Worm (Caenorhabditis elegans): ENCODE measurements around the gene T28H10.1.

DNA sequence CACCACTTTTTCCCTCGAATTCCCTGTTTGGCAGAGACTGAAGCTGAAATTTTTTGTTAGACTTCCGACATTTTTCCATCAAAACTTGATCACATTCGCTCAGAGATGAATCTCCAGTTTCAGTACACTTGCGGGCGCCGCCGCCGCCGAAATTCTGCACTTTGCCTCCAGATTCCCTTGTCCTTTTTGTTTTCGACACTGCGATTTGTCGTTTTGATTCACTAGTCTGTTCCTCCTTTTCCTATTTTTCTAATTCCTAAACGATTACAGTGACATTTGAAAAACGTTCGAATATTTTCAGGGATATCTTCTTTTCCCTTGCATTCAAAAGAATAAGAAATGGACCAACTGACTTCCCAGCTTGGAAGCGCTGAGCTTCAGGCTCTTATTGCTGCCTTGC lies 37.1 kb downstream of the T28H10.1 start, which contains the start of gene F45D3.2:
- TF ChIP-seq lsy-12 (tag; optimal IDR thresholded peaks at IDR 0.05) (no peak), elt-2 (tag; optimal IDR thresholded peaks at IDR 0.05) (no peak), unc-62 (GFP tag; optimal IDR thresholded peaks at IDR 0.05) (no peak), elt-3 (tag; optimal IDR thresholded peaks at IDR 0.05) (no peak), egl-27 (tag; optimal IDR thresholded peaks at IDR 0.05) (no peak), elt-1 (tag; optimal IDR thresholded peaks at IDR 0.05) (no peak), nhr-28 (tag; optimal IDR thresholded peaks at IDR 0.05) (no peak), egl-5 (tag; optimal IDR thresholded peaks at IDR 0.05) (no peak), jun-1 (tag; optimal IDR thresholded peaks at IDR 0.05) (no peak), nhr-25 (tag; optimal IDR thresholded peaks at IDR 0.05) (no peak), nfya-1 (tag; optimal IDR thresholded peaks at IDR 0.05; ENCODE audit: insufficient read depth) (no peak), fkh-10 (GFP tag; optimal IDR thresholded peaks at IDR 0.05) (no peak)

Measured in whole organism, L3 larva.